Worm (Caenorhabditis elegans) whole organism, L4 larva: ENCODE data around the gene srt-19.
"Not testable (repeated sequence)": the region's sequence is repeated elsewhere in the genome, so short reads cannot be mapped to it uniquely, and the experiment has no call there.

Experiments
- T26A8.4 ChIP-seq: fragments of 200-800 bp; sonication (Bioruptor generic); IDR thresholded peaks from 2 replicates; pipeline ENCODE4 v1.3.6; 2022; ENCODE audit warnings: missing genetic modification characterization, missing compliant biosample characterization
- Y48G9A.11 ChIP-seq: fragments of 200-800 bp; sonication (Bioruptor generic); IDR thresholded peaks from 2 replicates; pipeline ENCODE4 v1.3.6; 2022; ENCODE audit warnings: missing genetic modification reagents, missing genetic modification characterization, missing compliant biosample characterization
- ZK337.2 ChIP-seq: fragments of 200-800 bp; sonication (Bioruptor generic); IDR thresholded peaks from 2 replicates; pipeline ENCODE4 v1.3.6; 2022; ENCODE audit warnings: missing genetic modification reagents, missing genetic modification characterization, missing compliant biosample characterization
- aha-1 ChIP-seq: fragments of 150-350 bp; peaks from one replicate; lab custom pipeline; 2014; ENCODE audit warnings: missing biosample characterization, missing genetic modification characterization
- arid-1 ChIP-seq: fragments of 200-800 bp; sonication (Bioruptor generic); conservative IDR thresholded peaks from 2 replicates; pipeline ENCODE4 v1.3.6; 2022; ENCODE audit warnings: missing genetic modification reagents, missing genetic modification characterization, missing compliant biosample characterization
- ceh-20 ChIP-seq: fragments of 200-800 bp; sonication (Bioruptor generic); IDR thresholded peaks from 2 replicates; pipeline ENCODE4 v1.3.6; 2022; ENCODE audit warnings: missing genetic modification reagents, missing genetic modification characterization, missing compliant biosample characterization
- cey-2 ChIP-seq: sonication (generic microtip); optimal IDR thresholded peaks from 3 replicates; lab custom pipeline; 2017; ENCODE audit warnings: missing genetic modification characterization, mild to moderate bottlenecking, missing compliant biosample characterization, antibody characterized with exemption, borderline replicate concordance; ENCODE audit not compliant: insufficient read depth
- dmd-6 ChIP-seq: fragments of 200-800 bp; sonication (Bioruptor generic); IDR thresholded peaks from 2 replicates; pipeline ENCODE4 v1.3.6; 2022; ENCODE audit warnings: missing genetic modification reagents, missing genetic modification characterization, missing compliant biosample characterization
- egl-27 ChIP-seq: sonication (generic microtip); optimal IDR thresholded peaks from 3 replicates; lab custom pipeline; 2017; ENCODE audit warnings: missing biosample characterization, missing genetic modification reagents, missing genetic modification characterization
- egl-43 ChIP-seq: fragments of 200-800 bp; sonication (Bioruptor generic); IDR thresholded peaks from 2 replicates; pipeline ENCODE4 v1.3.6; 2022; ENCODE audit warnings: missing genetic modification reagents, missing genetic modification characterization, missing compliant biosample characterization
- hmg-1.1 ChIP-seq: fragments of 200-800 bp; sonication (Bioruptor generic); IDR thresholded peaks from 2 replicates; pipeline ENCODE4 v1.3.6; 2022; ENCODE audit warnings: missing genetic modification reagents, missing genetic modification characterization, missing compliant biosample characterization
- jun-1 ChIP-seq: fragments of 150-350 bp; optimal IDR thresholded peaks from 2 replicates; lab custom pipeline; 2014; ENCODE audit warnings: missing biosample characterization, missing genetic modification reagents, missing genetic modification characterization
- lim-7 ChIP-seq: fragments of 200-800 bp; sonication (Bioruptor generic); IDR thresholded peaks from 2 replicates; pipeline ENCODE4 v1.3.6; 2022; ENCODE audit warnings: missing genetic modification characterization, missing compliant biosample characterization
- lin-29 ChIP-seq: fragments of 200-800 bp; sonication (Bioruptor generic); IDR thresholded peaks from 2 replicates; pipeline ENCODE4 v1.3.6; 2022; ENCODE audit warnings: missing genetic modification reagents, missing genetic modification characterization, missing compliant biosample characterization
- lir-3 ChIP-seq: sonication (generic microtip); optimal IDR thresholded peaks from 2 replicates; lab custom pipeline; 2016; ENCODE audit warnings: mild to moderate bottlenecking, missing genetic modification characterization, missing compliant biosample characterization
- madf-5 ChIP-seq, 2 experiments: fragments of 200-800 bp; sonication (Bioruptor generic); IDR thresholded peaks; 2 replicates each; pipeline ENCODE4 v1.3.6; 2022; ENCODE audit warnings: missing compliant biosample characterization in 2 of 2, missing genetic modification characterization in 2 of 2
- mep-1 ChIP-seq: fragments of 150-350 bp; sonication (generic microtip); optimal IDR thresholded peaks from 3 replicates; lab custom pipeline; 2014; ENCODE audit warnings: missing biosample characterization, missing genetic modification characterization
- mxl-2 ChIP-seq: fragments of 200-800 bp; sonication (Bioruptor generic); conservative IDR thresholded peaks from 2 replicates; pipeline ENCODE4 v1.3.6; 2022; ENCODE audit warnings: missing genetic modification reagents, missing genetic modification characterization, missing compliant biosample characterization
- nhr-111 ChIP-seq: fragments of 200-800 bp; sonication (Bioruptor generic); optimal IDR thresholded peaks from 2 replicates; lab custom pipeline; 2018; ENCODE audit warnings: mild to moderate bottlenecking, missing genetic modification characterization, missing compliant biosample characterization
- nhr-48 ChIP-seq: sonication (generic microtip); optimal IDR thresholded peaks from 2 replicates; lab custom pipeline; 2016; ENCODE audit warnings: mild to moderate bottlenecking, missing genetic modification characterization, missing compliant biosample characterization
- nhr-6 ChIP-seq: fragments of 150-350 bp; optimal IDR thresholded peaks from 2 replicates; lab custom pipeline; 2014; ENCODE audit warnings: missing biosample characterization, missing genetic modification characterization
- nhr-77 ChIP-seq: fragments of 150-350 bp; optimal IDR thresholded peaks from 2 replicates; lab custom pipeline; 2014; ENCODE audit warnings: missing biosample characterization, missing genetic modification characterization
- pha-4 ChIP-seq, 2 experiments: fragments of 150-350 bp in 1 of 2; fragments of 200-800 bp in 1 of 2; sonication (Bioruptor generic) in 1 of 2; IDR thresholded peaks in 1 of 2; optimal IDR thresholded peaks in 1 of 2; 2 replicates each; pipeline versions ENCODE4 v1.3.6 to Lab custom; 2014 to 2022; ENCODE audit warnings: missing genetic modification characterization in 2 of 2, missing genetic modification reagents in 2 of 2, missing biosample characterization in 1 of 2, missing compliant biosample characterization in 1 of 2
- php-3 ChIP-seq: fragments of 200-800 bp; sonication (Bioruptor generic); IDR thresholded peaks from 2 replicates; pipeline ENCODE4 v1.3.6; 2022; ENCODE audit warnings: missing genetic modification reagents, missing genetic modification characterization, missing compliant biosample characterization
- skn-1 ChIP-seq: fragments of 150-350 bp; optimal IDR thresholded peaks from 2 replicates; lab custom pipeline; 2014; ENCODE audit warnings: missing biosample characterization, missing genetic modification characterization
- unc-62 ChIP-seq, 3 experiments: fragments of 150-350 bp in 1 of 3; sonication (generic microtip); optimal IDR thresholded peaks in 2 of 3; peaks in 1 of 3; 1 replicate in 1 of 3; 2 replicates in 2 of 3; lab custom pipeline; 2014 to 2017; ENCODE audit warnings: missing biosample characterization in 3 of 3, missing genetic modification characterization in 3 of 3, missing genetic modification reagents in 3 of 3, missing genotype in 1 of 3
- zfp-2 ChIP-seq: sonication (generic microtip); optimal IDR thresholded peaks from 2 replicates; lab custom pipeline; 2016; ENCODE audit warnings: mild to moderate bottlenecking, missing genetic modification characterization, missing compliant biosample characterization

Gene srt-19

ce11 chrV:4273372-4273771 lies 11.5 kb upstream of the srt-19 start:
- TF ChIP-seq jun-1 (tag; lab: Kevin White, UChicago) (no peak), lin-29 (GFP tag; lab: Robert Waterston, UW) (no peak), dmd-6 (no peak), unc-62 (GFP tag; optimal IDR thresholded peaks at IDR 0.05 in 1 of 2; lab: Kevin White, UChicago) (peak in 1 of 2 experiments; percentile 91), unc-62 (tag; optimal IDR thresholded peaks at IDR 0.05; lab: Kevin White, UChicago) (no peak), hmg-1.1 (GFP tag; lab: Robert Waterston, UW) (no peak), skn-1 (tag; lab: Kevin White, UChicago) (no peak), pha-4 (GFP tag; IDR thresholded peaks at IDR 0.05; lab: Robert Waterston, UW) (no peak), pha-4 (tag; optimal IDR thresholded peaks at IDR 0.05; lab: Kevin White, UChicago) (no peak), php-3 (GFP tag; lab: Robert Waterston, UW) (no peak), nhr-6 (tag; lab: Kevin White, UChicago) (no peak), egl-27 (tag; lab: Kevin White, UChicago) (no peak), zfp-2 (tag; lab: Kevin White, UChicago) (no peak), lir-3 (tag; lab: Kevin White, UChicago) (no peak), arid-1 (GFP tag; lab: Robert Waterston, UW) (no peak), aha-1 (tag; lab: Kevin White, UChicago) (peak; percentile 40), T26A8.4 (GFP tag; lab: Robert Waterston, UW) (no peak), mep-1 (tag; lab: Kevin White, UChicago) (no peak)

ce11 chrV:4278735-4279134 lies 6.1 kb upstream of the srt-19 start, which contains the start of gene srt-20:
srt-20 (minus strand) TSS chrV:4278835.
- not testable (repeated sequence) for TF ChIP-seq ceh-20 (GFP tag; lab: Robert Waterston, UW); lim-7; nhr-48
- TF ChIP-seq, all 104 proteins: peak for 0; not testable (repeated sequence) for 104

- not testable (repeated sequence) for TF ChIP-seq cey-2 (tag; lab: Kevin White, UChicago); arid-1 (GFP tag; lab: Robert Waterston, UW); ZK337.2 (GFP tag; lab: Robert Waterston, UW)
These were observed 3.1 kb upstream of the srt-19 start, which contains the start of gene srt-37 for ce11 chrV:4281699-4282098. srt-37 (minus strand) TSS chrV:4281799.

- peak; percentile 0 for TF ChIP-seq aha-1 (tag; lab: Kevin White, UChicago)
These were observed 5.3 kb downstream of the srt-19 start, which contains the start of gene srh-193 for ce11 chrV:4290093-4290492. srh-193 (minus strand) TSS chrV:4290193.

- TF ChIP-seq php-3 (GFP tag; lab: Robert Waterston, UW); aha-1 (tag; lab: Kevin White, UChicago); nhr-77 (tag; lab: Kevin White, UChicago): not testable (repeated sequence)
These were observed 8.6 kb downstream of the srt-19 start, which contains the start of gene srh-194 for ce11 chrV:4293425-4293824. srh-194 (minus strand) TSS chrV:4293525.

ce11 chrV:4295920-4296319 lies 11.1 kb downstream of the srt-19 start, which contains the start of gene F47D2.11:
F47D2.11 (minus strand) TSS chrV:4296020.
- TF ChIP-seq ZK337.2 (GFP tag; lab: Robert Waterston, UW) = no peak
- TF ChIP-seq unc-62 (GFP tag; optimal IDR thresholded peaks at IDR 0.05 in 1 of 2; lab: Kevin White, UChicago) = peak in 1 of 2 experiments; percentile 14
- TF ChIP-seq unc-62 (tag; optimal IDR thresholded peaks at IDR 0.05; lab: Kevin White, UChicago) = no peak
- TF ChIP-seq, all 104 proteins: peak for 1

ce11 chrV:4298579-4298978 lies 13.7 kb downstream of the srt-19 start, which contains the start of gene ZC132.11:
ZC132.11 (minus strand) TSS chrV:4298679.
- TF ChIP-seq pha-4 (GFP tag; IDR thresholded peaks at IDR 0.05; lab: Robert Waterston, UW) (no peak), pha-4 (tag; optimal IDR thresholded peaks at IDR 0.05; lab: Kevin White, UChicago) (no peak), mxl-2 (GFP tag; lab: Robert Waterston, UW) (no peak), nhr-111 (no peak), Y48G9A.11 (GFP tag; lab: Robert Waterston, UW) (no peak), egl-43 (no peak), madf-5 (GFP tag; IDR thresholded peaks at IDR 0.05; lab: Robert Waterston, UW) (no peak)
